Worm (Caenorhabditis elegans) whole organism, L3 larva: Measurements from ENCODE around the gene scl-23.

ENCODE experiments used
- ZK546.5 ChIP-seq: sonication (generic microtip); optimal IDR thresholded peaks from 2 replicates; lab custom pipeline; 2017; ENCODE audit warnings: missing biosample characterization, missing genetic modification characterization
- aly-2 ChIP-seq: fragments of 150-350 bp; optimal IDR thresholded peaks from 2 replicates; lab custom pipeline; 2014; ENCODE audit warnings: missing biosample characterization, missing genetic modification characterization
- unc-62 ChIP-seq: fragments of 150-350 bp; sonication (generic microtip); optimal IDR thresholded peaks from 4 replicates; lab custom pipeline; 2014; ENCODE audit warnings: missing biosample characterization, missing genetic modification reagents, missing genetic modification characterization

ce11 chrIV:125881-126781 is 36.2 kb upstream of the scl-23 start, which contains the start of the genes grld-1 and cox-6C:
- TF ChIP-seq unc-62 (no peak), aly-2 (no peak), ZK546.5 (tag; lab: Kevin White, UChicago) (no peak)
